Worm (Caenorhabditis elegans) whole organism, L4 larva: ENCODE data around the gene Y53F4B.19.

Experiments used
- F44E2.7 ChIP-seq: fragments of 200-800 bp; sonication (Bioruptor generic); IDR thresholded peaks from 2 replicates; pipeline ENCODE4 v2.1.2; 2022; ENCODE audit warnings: missing genetic modification characterization, missing compliant biosample characterization
- R02D3.7 ChIP-seq: fragments of 150-350 bp; sonication (generic microtip); optimal IDR thresholded peaks from 3 replicates; lab custom pipeline; 2014; ENCODE audit warnings: missing biosample characterization, missing genetic modification characterization
- T20F7.1 ChIP-seq: fragments of 200-800 bp; sonication (Bioruptor generic); optimal IDR thresholded peaks from 2 replicates; lab custom pipeline; 2018; ENCODE audit warnings: mild to moderate bottlenecking, missing genetic modification characterization, missing compliant biosample characterization
- T26A8.4 ChIP-seq: fragments of 200-800 bp; sonication (Bioruptor generic); IDR thresholded peaks from 2 replicates; pipeline ENCODE4 v1.3.6; 2022; ENCODE audit warnings: missing genetic modification characterization, missing compliant biosample characterization
- Y105C5A.15 ChIP-seq: fragments of 200-800 bp; sonication (Bioruptor generic); IDR thresholded peaks from 2 replicates; pipeline ENCODE4 v1.3.6; 2022; ENCODE audit warnings: missing genetic modification characterization, missing compliant biosample characterization
- Y48G9A.11 ChIP-seq: fragments of 200-800 bp; sonication (Bioruptor generic); IDR thresholded peaks from 2 replicates; pipeline ENCODE4 v1.3.6; 2022; ENCODE audit warnings: missing genetic modification reagents, missing genetic modification characterization, missing compliant biosample characterization
- ZK337.2 ChIP-seq: fragments of 200-800 bp; sonication (Bioruptor generic); IDR thresholded peaks from 2 replicates; pipeline ENCODE4 v1.3.6; 2022; ENCODE audit warnings: missing genetic modification reagents, missing genetic modification characterization, missing compliant biosample characterization
- ama-1 ChIP-seq: fragments of 150-350 bp; optimal IDR thresholded peaks from 2 replicates; lab custom pipeline; 2014; ENCODE audit warnings: inconsistent platforms, mixed read lengths
- ceh-20 ChIP-seq: fragments of 200-800 bp; sonication (Bioruptor generic); IDR thresholded peaks from 2 replicates; pipeline ENCODE4 v1.3.6; 2022; ENCODE audit warnings: missing genetic modification reagents, missing genetic modification characterization, missing compliant biosample characterization
- ceh-28 ChIP-seq: fragments of 150-350 bp; optimal IDR thresholded peaks from 2 replicates; lab custom pipeline; 2014; ENCODE audit warnings: missing biosample characterization, missing genetic modification reagents, missing genetic modification characterization
- daf-16 ChIP-seq, 3 experiments: sonication (generic microtip); optimal IDR thresholded peaks; 2 replicates each; lab custom pipeline; 2016 to 2017; ENCODE audit warnings: missing genetic modification characterization in 3 of 3, missing genetic modification reagents in 3 of 3, mild to moderate bottlenecking in 2 of 3, missing compliant biosample characterization in 2 of 3, missing biosample characterization in 1 of 3, moderate library complexity in 1 of 3
- dmd-6 ChIP-seq: fragments of 200-800 bp; sonication (Bioruptor generic); IDR thresholded peaks from 2 replicates; pipeline ENCODE4 v1.3.6; 2022; ENCODE audit warnings: missing genetic modification reagents, missing genetic modification characterization, missing compliant biosample characterization
- dpl-1 ChIP-seq: fragments of 150-350 bp; optimal IDR thresholded peaks from 2 replicates; lab custom pipeline; 2014; ENCODE audit warnings: missing biosample characterization, missing genetic modification reagents, missing genetic modification characterization
- dve-1 ChIP-seq: sonication (generic microtip); optimal IDR thresholded peaks from 2 replicates; lab custom pipeline; 2017; ENCODE audit warnings: antibody characterized with exemption, mild to moderate bottlenecking, missing genetic modification characterization, missing compliant biosample characterization; ENCODE audit not compliant: insufficient read depth
- hmg-1.1 ChIP-seq: fragments of 200-800 bp; sonication (Bioruptor generic); IDR thresholded peaks from 2 replicates; pipeline ENCODE4 v1.3.6; 2022; ENCODE audit warnings: missing genetic modification reagents, missing genetic modification characterization, missing compliant biosample characterization
- lin-13 ChIP-seq: fragments of 150-350 bp; optimal IDR thresholded peaks from 2 replicates; lab custom pipeline; 2014; ENCODE audit warnings: missing biosample characterization, missing genetic modification reagents, missing genetic modification characterization
- lin-15B ChIP-seq: fragments of 150-350 bp; sonication (generic microtip); optimal IDR thresholded peaks from 3 replicates; lab custom pipeline; 2014; ENCODE audit warnings: missing biosample characterization, missing genetic modification characterization
- lin-29 ChIP-seq: fragments of 200-800 bp; sonication (Bioruptor generic); IDR thresholded peaks from 2 replicates; pipeline ENCODE4 v1.3.6; 2022; ENCODE audit warnings: missing genetic modification reagents, missing genetic modification characterization, missing compliant biosample characterization
- lin-38 ChIP-seq: fragments of 200-800 bp; sonication (Bioruptor generic); IDR thresholded peaks from 2 replicates; pipeline ENCODE4 v1.3.6; 2022; ENCODE audit warnings: missing genetic modification reagents, missing genetic modification characterization, missing compliant biosample characterization
- lsy-2 ChIP-seq, 2 experiments: fragments of 150-350 bp in 1 of 2; sonication (generic microtip) in 1 of 2; optimal IDR thresholded peaks; 2 replicates each; lab custom pipeline; 2014 to 2017; ENCODE audit warnings: missing biosample characterization in 2 of 2, missing genetic modification characterization in 2 of 2
- mep-1 ChIP-seq: fragments of 150-350 bp; sonication (generic microtip); optimal IDR thresholded peaks from 3 replicates; lab custom pipeline; 2014; ENCODE audit warnings: missing biosample characterization, missing genetic modification characterization
- mes-2 ChIP-seq: sonication (generic microtip); optimal IDR thresholded peaks from 2 replicates; lab custom pipeline; 2016; ENCODE audit warnings: missing genotype, mild to moderate bottlenecking, missing genetic modification characterization, missing compliant biosample characterization; ENCODE audit not compliant: poor library complexity, severe bottlenecking
- mxl-2 ChIP-seq: fragments of 200-800 bp; sonication (Bioruptor generic); conservative IDR thresholded peaks from 2 replicates; pipeline ENCODE4 v1.3.6; 2022; ENCODE audit warnings: missing genetic modification reagents, missing genetic modification characterization, missing compliant biosample characterization
- nhr-237 ChIP-seq: sonication (generic microtip); optimal IDR thresholded peaks from 2 replicates; lab custom pipeline; 2017; ENCODE audit warnings: missing biosample characterization, missing genetic modification characterization
- nhr-25 ChIP-seq: sonication (generic microtip); optimal IDR thresholded peaks from 2 replicates; lab custom pipeline; 2017; ENCODE audit warnings: missing genetic modification characterization, mild to moderate bottlenecking, missing compliant biosample characterization, antibody characterized with exemption, moderate library complexity, borderline replicate concordance; ENCODE audit not compliant: insufficient read depth
- nhr-28 ChIP-seq: fragments of 150-350 bp; optimal IDR thresholded peaks from 2 replicates; lab custom pipeline; 2014; ENCODE audit warnings: missing biosample characterization, missing genetic modification characterization
- nhr-41 ChIP-seq: fragments of 200-800 bp; sonication (Bioruptor generic); IDR thresholded peaks from 2 replicates; pipeline ENCODE4 v1.3.6; 2022; ENCODE audit warnings: missing genetic modification reagents, missing genetic modification characterization, missing compliant biosample characterization
- nhr-6 ChIP-seq: fragments of 150-350 bp; optimal IDR thresholded peaks from 2 replicates; lab custom pipeline; 2014; ENCODE audit warnings: missing biosample characterization, missing genetic modification characterization
- nhr-76 ChIP-seq: fragments of 150-350 bp; optimal IDR thresholded peaks from 2 replicates; lab custom pipeline; 2014; ENCODE audit warnings: missing biosample characterization, missing genetic modification characterization
- nhr-77 ChIP-seq: fragments of 150-350 bp; optimal IDR thresholded peaks from 2 replicates; lab custom pipeline; 2014; ENCODE audit warnings: missing biosample characterization, missing genetic modification characterization
- pha-4 ChIP-seq, 2 experiments: fragments of 150-350 bp in 1 of 2; fragments of 200-800 bp in 1 of 2; sonication (Bioruptor generic) in 1 of 2; IDR thresholded peaks in 1 of 2; optimal IDR thresholded peaks in 1 of 2; 2 replicates each; pipeline versions ENCODE4 v1.3.6 to Lab custom; 2014 to 2022; ENCODE audit warnings: missing genetic modification characterization in 2 of 2, missing genetic modification reagents in 2 of 2, missing biosample characterization in 1 of 2, missing compliant biosample characterization in 1 of 2
- pqm-1 ChIP-seq: sonication (generic microtip); optimal IDR thresholded peaks from 2 replicates; lab custom pipeline; 2017; ENCODE audit warnings: missing biosample characterization, missing genetic modification characterization
- rbr-2 ChIP-seq: sonication (generic microtip); optimal IDR thresholded peaks from 2 replicates; lab custom pipeline; 2016; ENCODE audit warnings: missing genotype, missing genetic modification characterization, missing compliant biosample characterization
- spr-1 ChIP-seq: sonication (generic microtip); optimal IDR thresholded peaks from 2 replicates; lab custom pipeline; 2016; ENCODE audit warnings: mild to moderate bottlenecking, missing genetic modification characterization, missing compliant biosample characterization
- spr-3 ChIP-seq: fragments of 200-800 bp; sonication (Bioruptor generic); optimal IDR thresholded peaks from 2 replicates; lab custom pipeline; 2018; ENCODE audit warnings: mild to moderate bottlenecking, missing genetic modification characterization, missing compliant biosample characterization
- unc-39 ChIP-seq: sonication (generic microtip); optimal IDR thresholded peaks from 2 replicates; lab custom pipeline; 2017; ENCODE audit warnings: missing biosample characterization, missing genetic modification characterization
- zfp-2 ChIP-seq: sonication (generic microtip); optimal IDR thresholded peaks from 2 replicates; lab custom pipeline; 2016; ENCODE audit warnings: mild to moderate bottlenecking, missing genetic modification characterization, missing compliant biosample characterization
- zip-2 ChIP-seq: fragments of 150-350 bp; optimal IDR thresholded peaks from 2 replicates; lab custom pipeline; 2014; ENCODE audit warnings: missing biosample characterization, missing genetic modification characterization

Gene Y53F4B.19

DNA sequence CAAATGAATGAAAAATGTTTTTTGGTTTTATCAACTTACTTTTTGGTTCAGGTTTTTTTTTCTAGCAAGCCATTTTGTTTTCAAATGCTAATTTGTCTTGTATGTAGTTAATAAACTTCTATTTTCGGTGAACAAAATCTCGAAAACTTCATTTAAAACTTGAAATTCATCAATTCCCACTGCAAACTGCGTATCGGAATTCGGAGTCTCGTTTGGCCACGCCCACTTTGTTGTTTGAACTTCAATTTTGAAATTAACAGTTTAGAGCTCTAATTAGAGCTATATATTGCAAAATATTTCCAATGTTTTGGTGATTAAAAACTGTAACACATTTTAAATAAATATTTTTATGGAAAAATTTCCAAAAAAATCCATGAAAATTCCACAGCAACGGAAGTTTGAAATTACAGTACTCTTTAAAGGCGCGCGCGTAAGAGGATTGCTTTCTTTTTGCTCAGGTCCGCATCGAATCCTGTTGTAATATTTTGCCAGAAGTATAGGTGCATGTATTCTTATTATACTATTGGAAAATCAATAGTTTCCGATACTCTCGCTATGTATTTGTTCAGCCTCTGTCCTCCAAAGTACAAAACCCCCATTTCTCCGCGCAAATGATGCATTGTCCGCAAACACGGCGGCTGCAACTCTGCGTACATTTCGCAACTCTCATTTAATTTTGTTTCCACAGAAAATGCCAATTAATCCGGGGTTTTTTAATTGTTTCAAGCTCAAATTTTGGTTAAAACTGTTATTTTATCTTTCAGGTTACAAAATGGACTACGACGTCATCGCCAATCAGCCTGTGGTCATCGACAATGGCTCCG, 43.0 kb downstream of the Y53F4B.19 start, which contains the start of gene arp-1:
Gene arp-1 (plus strand): TSS at position 765 of the 824 bp plus-strand sequence.
- no peak for TF ChIP-seq unc-39 (tag; lab: Kevin White, UChicago)
- TF ChIP-seq Y48G9A.11, result peak; percentile 80
- TF ChIP-seq nhr-25, result peak; percentile 27
- peak; percentile 42 for TF ChIP-seq lin-13 (GFP tag; lab: Kevin White, UChicago)
- no peak for TF ChIP-seq F44E2.7 (GFP tag; lab: Robert Waterston, UW)
- no peak for TF ChIP-seq pqm-1 (tag; lab: Kevin White, UChicago)
- TF ChIP-seq nhr-237 (tag; lab: Kevin White, UChicago), result no peak
- TF ChIP-seq dve-1 (tag; lab: Kevin White, UChicago), result peak; percentile 42
- no peak for TF ChIP-seq pha-4 (GFP tag; IDR thresholded peaks at IDR 0.05; lab: Robert Waterston, UW)
- TF ChIP-seq pha-4 (tag; optimal IDR thresholded peaks at IDR 0.05; lab: Kevin White, UChicago), result peak; percentile 65
- no peak for TF ChIP-seq mxl-2 (GFP tag; lab: Robert Waterston, UW)
- TF ChIP-seq nhr-6 (tag; lab: Kevin White, UChicago), result no peak
- 0 out of 2 replicates have a peak, but pooled peaks have one; percentile 7 for TF ChIP-seq dmd-6 (GFP tag; lab: Robert Waterston, UW)
- TF ChIP-seq zip-2, result no peak
- TF ChIP-seq nhr-41 (GFP tag; lab: Robert Waterston, UW), result no peak
- TF ChIP-seq mes-2, result peak; percentile 67
- TF ChIP-seq nhr-77, result peak; percentile 24
- TF ChIP-seq R02D3.7, result no peak
- TF ChIP-seq nhr-76 (tag; lab: Kevin White, UChicago), result no peak
- no peak for TF ChIP-seq ceh-20 (GFP tag; lab: Robert Waterston, UW)
- TF ChIP-seq Y105C5A.15, result no peak
- TF ChIP-seq spr-3 (GFP tag; lab: Kevin White, UChicago), result peak; percentile 92
- TF ChIP-seq ama-1 (lab: Kevin White, UChicago), result no peak
- TF ChIP-seq ZK337.2 (GFP tag; lab: Robert Waterston, UW), result no peak
- TF ChIP-seq lin-38, result peak; percentile 32; the same call in 1 of the 2 replicates
- TF ChIP-seq daf-16 (GFP tag; optimal IDR thresholded peaks at IDR 0.05; lab: Kevin White, UChicago), result no peak
- peak; percentile 9 for TF ChIP-seq daf-16 (tag; optimal IDR thresholded peaks at IDR 0.05; lab: Kevin White, UChicago)
- TF ChIP-seq lin-15B (tag; lab: Kevin White, UChicago), result no peak
- no peak for TF ChIP-seq lin-29 (GFP tag; lab: Robert Waterston, UW)
- TF ChIP-seq zfp-2 (tag; lab: Kevin White, UChicago), result no peak
- TF ChIP-seq hmg-1.1 (GFP tag; lab: Robert Waterston, UW), result peak; percentile 60
- peak; percentile 57 for TF ChIP-seq dpl-1 (GFP tag; lab: Kevin White, UChicago)
- TF ChIP-seq T20F7.1, result peak; percentile 89
- peak; percentile 92 for TF ChIP-seq spr-1 (tag; lab: Kevin White, UChicago)
- peak; percentile 68 for TF ChIP-seq mep-1 (tag; lab: Kevin White, UChicago)
- TF ChIP-seq rbr-2 (tag; lab: Kevin White, UChicago), result peak; percentile 14
- TF ChIP-seq T26A8.4 (GFP tag; lab: Robert Waterston, UW), result 0 out of 2 replicates have a peak, but pooled peaks have one; percentile 10
- peak; percentile 19 to 68 for TF ChIP-seq lsy-2 (tag; optimal IDR thresholded peaks at IDR 0.05; lab: Kevin White, UChicago)
- peak; percentile 68 for TF ChIP-seq nhr-28 (tag; lab: Kevin White, UChicago)

DNA sequence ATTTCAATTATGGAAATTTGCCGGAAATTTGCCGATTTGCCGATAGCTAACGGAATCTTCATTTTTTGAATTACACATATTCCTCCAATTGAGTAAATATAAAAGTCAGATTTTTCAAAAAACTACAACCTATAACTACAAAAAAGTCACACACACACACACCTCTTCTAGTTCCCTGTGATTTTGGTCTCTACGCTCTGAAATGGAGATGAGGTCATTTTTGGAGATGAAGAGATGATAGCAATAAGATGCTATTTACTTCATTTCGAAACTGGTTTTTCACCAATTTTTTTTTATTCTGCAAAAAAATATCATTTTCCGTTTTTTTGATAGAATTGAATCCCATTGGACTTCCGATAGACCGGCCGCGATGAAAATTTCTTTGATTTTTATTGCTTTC, 47.5 kb downstream of the Y53F4B.19 start, which contains the start of gene Y53F4B.23:
Gene Y53F4B.23 (plus strand): TSS at position 312 of the 400 bp plus-strand sequence.
- TF ChIP-seq nhr-28 (tag; lab: Kevin White, UChicago) (peak; percentile 93), ceh-28 (tag; lab: Kevin White, UChicago) (no peak)
- TF ChIP-seq, all 104 proteins: peak for 1
